Worm (Caenorhabditis elegans) whole organism, L3 larva: ENCODE results near the gene T24C4.2.

Experiments used
- R02D3.7 ChIP-seq: fragments of 150-350 bp; optimal IDR thresholded peaks from 2 replicates; lab custom pipeline; 2014; ENCODE audit warnings: missing biosample characterization, missing genetic modification characterization
- ZK546.5 ChIP-seq: sonication (generic microtip); optimal IDR thresholded peaks from 2 replicates; lab custom pipeline; 2017; ENCODE audit warnings: missing biosample characterization, missing genetic modification characterization
- aly-2 ChIP-seq: fragments of 150-350 bp; optimal IDR thresholded peaks from 2 replicates; lab custom pipeline; 2014; ENCODE audit warnings: missing biosample characterization, missing genetic modification characterization
- ama-1 ChIP-seq: fragments of 150-350 bp; optimal IDR thresholded peaks from 2 replicates; lab custom pipeline; 2018
- ceh-16 ChIP-seq: sonication (generic microtip); optimal IDR thresholded peaks from 2 replicates; lab custom pipeline; 2017; ENCODE audit warnings: missing biosample characterization, missing genetic modification characterization
- ceh-28 ChIP-seq: fragments of 150-350 bp; optimal IDR thresholded peaks from 2 replicates; lab custom pipeline; 2014; ENCODE audit warnings: missing biosample characterization, missing genetic modification reagents, missing genetic modification characterization
- ceh-82 ChIP-seq: fragments of 150-350 bp; optimal IDR thresholded peaks from 2 replicates; lab custom pipeline; 2014; ENCODE audit warnings: missing biosample characterization, missing genetic modification characterization
- daf-12 ChIP-seq: fragments of 150-350 bp; optimal IDR thresholded peaks from 2 replicates; lab custom pipeline; 2014; ENCODE audit warnings: missing biosample characterization, missing genetic modification reagents, missing genetic modification characterization
- egl-27 ChIP-seq: sonication (generic microtip); optimal IDR thresholded peaks from 4 replicates; lab custom pipeline; 2017; ENCODE audit warnings: missing biosample characterization, missing genetic modification reagents, missing genetic modification characterization
- egl-5 ChIP-seq: fragments of 150-350 bp; optimal IDR thresholded peaks from 2 replicates; lab custom pipeline; 2017; ENCODE audit warnings: missing biosample characterization, missing genetic modification reagents, missing genetic modification characterization, inconsistent platforms
- elt-1 ChIP-seq: fragments of 150-350 bp; optimal IDR thresholded peaks from 2 replicates; lab custom pipeline; 2014; ENCODE audit warnings: missing biosample characterization, missing genetic modification characterization
- elt-2 ChIP-seq: sonication (generic microtip); optimal IDR thresholded peaks from 2 replicates; lab custom pipeline; 2016; ENCODE audit warnings: missing genetic modification reagents, mild to moderate bottlenecking, missing genetic modification characterization, missing compliant biosample characterization
- eor-1 ChIP-seq, 2 experiments: fragments of 150-350 bp; optimal IDR thresholded peaks; 2 replicates each; lab custom pipeline; 2014 to 2018; ENCODE audit warnings: missing biosample characterization in 2 of 2, missing genetic modification characterization in 2 of 2
- fos-1 ChIP-seq: fragments of 150-350 bp; optimal IDR thresholded peaks from 2 replicates; lab custom pipeline; 2014; ENCODE audit warnings: missing biosample characterization, missing genetic modification characterization
- hmg-11 ChIP-seq: sonication (generic microtip); optimal IDR thresholded peaks from 2 replicates; lab custom pipeline; 2016; ENCODE audit warnings: missing genetic modification characterization, missing compliant biosample characterization
- jun-1 ChIP-seq: fragments of 150-350 bp; optimal IDR thresholded peaks from 2 replicates; lab custom pipeline; 2014; ENCODE audit warnings: missing biosample characterization, missing genetic modification reagents, missing genetic modification characterization
- lin-15B ChIP-seq: fragments of 150-350 bp; optimal IDR thresholded peaks from 2 replicates; lab custom pipeline; 2014; ENCODE audit warnings: missing biosample characterization, missing genetic modification characterization
- lin-39 ChIP-seq: fragments of 150-350 bp; optimal IDR thresholded peaks from 2 replicates; lab custom pipeline; 2018; ENCODE audit warnings: missing biosample characterization, missing genetic modification reagents, missing genetic modification characterization
- mml-1 ChIP-seq: fragments of 150-350 bp; sonication (generic microtip); optimal IDR thresholded peaks from 3 replicates; lab custom pipeline; 2014; ENCODE audit warnings: missing biosample characterization, missing genetic modification characterization
- nfya-1 ChIP-seq: sonication (generic microtip); optimal IDR thresholded peaks from 2 replicates; lab custom pipeline; 2017; ENCODE audit warnings: missing genetic modification characterization, mild to moderate bottlenecking, missing compliant biosample characterization, antibody characterized with exemption, moderate library complexity; ENCODE audit not compliant: insufficient read depth
- nhr-11 ChIP-seq: fragments of 150-350 bp; optimal IDR thresholded peaks from 2 replicates; lab custom pipeline; 2014; ENCODE audit warnings: missing biosample characterization, missing genetic modification characterization
- nhr-12 ChIP-seq: fragments of 150-350 bp; optimal IDR thresholded peaks from 2 replicates; lab custom pipeline; 2014; ENCODE audit warnings: missing biosample characterization, missing genetic modification characterization
- nhr-23 ChIP-seq: fragments of 150-350 bp; optimal IDR thresholded peaks from 2 replicates; lab custom pipeline; 2014; ENCODE audit warnings: missing biosample characterization, missing genetic modification reagents, missing genetic modification characterization
- nhr-237 ChIP-seq: fragments of 150-350 bp; optimal IDR thresholded peaks from 2 replicates; lab custom pipeline; 2014; ENCODE audit warnings: missing biosample characterization, missing genetic modification characterization
- nhr-25 ChIP-seq: sonication (generic microtip); optimal IDR thresholded peaks from 2 replicates; lab custom pipeline; 2017; ENCODE audit warnings: missing biosample characterization, missing genetic modification characterization
- nhr-28 ChIP-seq: fragments of 150-350 bp; optimal IDR thresholded peaks from 2 replicates; lab custom pipeline; 2014; ENCODE audit warnings: missing biosample characterization, missing genetic modification characterization
- nhr-43 ChIP-seq: sonication (generic microtip); optimal IDR thresholded peaks from 2 replicates; lab custom pipeline; 2016; ENCODE audit warnings: mild to moderate bottlenecking, missing genetic modification characterization, missing compliant biosample characterization; ENCODE audit not compliant: poor library complexity, severe bottlenecking
- nhr-67 ChIP-seq: fragments of 150-350 bp; optimal IDR thresholded peaks from 2 replicates; lab custom pipeline; 2014; ENCODE audit warnings: missing biosample characterization, missing genetic modification characterization
- nhr-76 ChIP-seq: fragments of 150-350 bp; sonication (generic microtip); optimal IDR thresholded peaks from 5 replicates; lab custom pipeline; 2014; ENCODE audit warnings: missing biosample characterization, missing genetic modification characterization
- nhr-77 ChIP-seq: fragments of 150-350 bp; optimal IDR thresholded peaks from 2 replicates; lab custom pipeline; 2014; ENCODE audit warnings: missing biosample characterization, missing genetic modification characterization
- pha-4 ChIP-seq: fragments of 150-350 bp; optimal IDR thresholded peaks from 2 replicates; lab custom pipeline; 2014; ENCODE audit warnings: missing biosample characterization, missing genetic modification reagents, missing genetic modification characterization
- pqm-1 ChIP-seq: fragments of 150-350 bp; optimal IDR thresholded peaks from 2 replicates; lab custom pipeline; 2017; ENCODE audit warnings: missing biosample characterization, missing genetic modification characterization, inconsistent platforms
- snpc-4 ChIP-seq: fragments of 150-350 bp; optimal IDR thresholded peaks from 2 replicates; lab custom pipeline; 2014; ENCODE audit warnings: missing biosample characterization, missing genetic modification characterization
- tbx-2 ChIP-seq: sonication (generic microtip); optimal IDR thresholded peaks from 2 replicates; lab custom pipeline; 2016; ENCODE audit warnings: mild to moderate bottlenecking, missing genetic modification characterization, missing compliant biosample characterization
- unc-39 ChIP-seq: sonication (generic microtip); optimal IDR thresholded peaks from 4 replicates; lab custom pipeline; 2017; ENCODE audit warnings: missing biosample characterization, missing genetic modification characterization
- unc-62 ChIP-seq: fragments of 150-350 bp; sonication (generic microtip); optimal IDR thresholded peaks from 4 replicates; lab custom pipeline; 2014; ENCODE audit warnings: missing biosample characterization, missing genetic modification reagents, missing genetic modification characterization
- ztf-11 ChIP-seq: fragments of 150-350 bp; optimal IDR thresholded peaks from 2 replicates; lab custom pipeline; 2014; ENCODE audit warnings: missing biosample characterization, missing genetic modification characterization
- ztf-4 ChIP-seq: fragments of 150-350 bp; optimal IDR thresholded peaks from 2 replicates; lab custom pipeline; 2014; ENCODE audit warnings: missing biosample characterization, missing genetic modification characterization

T24C4.2 gene

ce11 chrIII:856908-857307 is 12.9 kb downstream of the T24C4.2 start:
- TF ChIP-seq ceh-82 (no peak), hmg-11 (tag; lab: Kevin White, UChicago) (no peak), pqm-1 (no peak), nhr-25 (tag; lab: Kevin White, UChicago) (no peak), nfya-1 (tag; lab: Kevin White, UChicago) (no peak), egl-27 (tag; lab: Kevin White, UChicago) (no peak), ZK546.5 (tag; lab: Kevin White, UChicago) (no peak), nhr-12 (tag; lab: Kevin White, UChicago) (no peak), nhr-67 (tag; lab: Kevin White, UChicago) (no peak), jun-1 (tag; lab: Kevin White, UChicago) (no peak), nhr-11 (no peak), eor-1 (tag; optimal IDR thresholded peaks at IDR 0.05; lab: Kevin White, UChicago) (no peak)

- TF ChIP-seq tbx-2 (tag; lab: Kevin White, UChicago): no peak
- TF ChIP-seq elt-2: no peak
- no peak for TF ChIP-seq hmg-11 (tag; lab: Kevin White, UChicago)
- no peak for TF ChIP-seq nhr-23 (tag; lab: Kevin White, UChicago)
- TF ChIP-seq mml-1 (tag; lab: Kevin White, UChicago): no peak
- TF ChIP-seq pqm-1: no peak
- TF ChIP-seq aly-2: no peak
These were observed 13.5 kb downstream of the T24C4.2 start, which contains the start of gene K02F3.12 for ce11 chrIII:856260-856659. Gene K02F3.12 (plus strand): TSS chrIII:856560.

ce11 chrIII:853859-854359 is 15.9 kb downstream of the T24C4.2 start, which contains the start of the genes rnp-5 and tag-51:
Gene rnp-5 (minus strand): TSS chrIII:853909.
Gene tag-51 (plus strand): TSS chrIII:854221.
- TF ChIP-seq fos-1 (tag; lab: Kevin White, UChicago): no peak
- peak; percentile 21 for TF ChIP-seq lin-15B (tag; lab: Kevin White, UChicago)
- TF ChIP-seq R02D3.7 (tag; lab: Kevin White, UChicago): peak; percentile 51
- TF ChIP-seq pha-4 (tag; lab: Kevin White, UChicago): peak; percentile 53

ce11 chrIII:853414-853813 is 16.4 kb downstream of the T24C4.2 start:
- TF ChIP-seq aly-2 (no peak), pha-4 (tag; lab: Kevin White, UChicago) (no peak)

ce11 chrIII:852296-852695 is 17.5 kb downstream of the T24C4.2 start, which contains the start of gene moma-1:
Gene moma-1 (minus strand): TSS chrIII:852396.
- no peak for TF ChIP-seq ceh-28 (tag; lab: Kevin White, UChicago)
- TF ChIP-seq R02D3.7 (tag; lab: Kevin White, UChicago): no peak
- no peak for TF ChIP-seq jun-1 (tag; lab: Kevin White, UChicago)
- TF ChIP-seq nhr-77 (tag; lab: Kevin White, UChicago): no peak
- no peak for TF ChIP-seq nhr-25 (tag; lab: Kevin White, UChicago)
- TF ChIP-seq pha-4 (tag; lab: Kevin White, UChicago): no peak
- TF ChIP-seq egl-27 (tag; lab: Kevin White, UChicago): no peak
- no peak for TF ChIP-seq elt-1 (tag; lab: Kevin White, UChicago)
- TF ChIP-seq nhr-76 (tag; lab: Kevin White, UChicago): no peak
- TF ChIP-seq daf-12 (tag; lab: Kevin White, UChicago): no peak
- TF ChIP-seq nhr-12 (tag; lab: Kevin White, UChicago): no peak
- no peak for TF ChIP-seq ztf-4 (tag; lab: Kevin White, UChicago)
- TF ChIP-seq nhr-28 (tag; lab: Kevin White, UChicago): no peak
- TF ChIP-seq ama-1 (lab: Kevin White, UChicago): no peak

ce11 chrIII:845485-845884 is 24.3 kb downstream of the T24C4.2 start, which contains the start of gene K02F3.2:
Gene K02F3.2 (plus strand): TSS chrIII:845841.
- TF ChIP-seq nhr-237 (tag; lab: Kevin White, UChicago) (no peak), nhr-23 (tag; lab: Kevin White, UChicago) (peak; percentile 65), ceh-16 (no peak), snpc-4 (tag; lab: Kevin White, UChicago) (no peak), pha-4 (tag; lab: Kevin White, UChicago) (peak; percentile 86), hmg-11 (tag; lab: Kevin White, UChicago) (peak; percentile 12), unc-62 (no peak), ceh-82 (no peak), ztf-11 (tag; lab: Kevin White, UChicago) (no peak), elt-1 (tag; lab: Kevin White, UChicago) (peak; percentile 53), nhr-11 (no peak), nhr-43 (tag; lab: Kevin White, UChicago) (peak; percentile 80), egl-5 (tag; lab: Kevin White, UChicago) (no peak), nhr-12 (tag; lab: Kevin White, UChicago) (no peak), ztf-4 (tag; lab: Kevin White, UChicago) (no peak), lin-39 (tag; lab: Kevin White, UChicago) (no peak), fos-1 (tag; lab: Kevin White, UChicago) (no peak), elt-2 (peak; percentile 71), tbx-2 (tag; lab: Kevin White, UChicago) (no peak), nhr-76 (tag; lab: Kevin White, UChicago) (no peak), aly-2 (no peak), unc-39 (no peak), nhr-25 (tag; lab: Kevin White, UChicago) (peak; percentile 4), nhr-77 (tag; lab: Kevin White, UChicago) (no peak), nhr-67 (tag; lab: Kevin White, UChicago) (no peak), ceh-28 (tag; lab: Kevin White, UChicago) (peak; percentile 12), eor-1 (tag; optimal IDR thresholded peaks at IDR 0.05; lab: Kevin White, UChicago) (no peak), jun-1 (tag; lab: Kevin White, UChicago) (peak; percentile 76), nfya-1 (tag; lab: Kevin White, UChicago) (peak; percentile 30), daf-12 (tag; lab: Kevin White, UChicago) (no peak), lin-15B (tag; lab: Kevin White, UChicago) (peak; percentile 28)
